Fruit fly (Drosophila melanogaster): ENCODE data around the gene tctn.

The tctn gene

DNA sequence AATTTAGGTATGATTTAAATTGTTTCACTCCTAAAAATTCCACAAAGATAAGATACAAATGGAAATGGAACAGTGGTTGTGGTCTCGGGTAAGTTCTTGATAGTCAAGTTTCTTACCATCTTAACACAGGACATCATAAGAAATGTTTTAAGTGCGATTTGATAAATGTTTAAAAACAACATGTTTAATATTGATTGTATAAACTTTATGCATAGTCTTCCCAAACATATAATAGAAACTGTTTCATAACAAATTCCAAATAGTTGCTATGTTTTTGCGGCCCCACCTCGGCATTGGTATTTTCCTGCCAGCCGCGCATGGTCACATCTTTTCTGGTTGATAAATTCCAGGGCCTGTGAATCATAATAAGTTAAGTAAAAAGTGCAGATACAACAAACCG, 5.6 kb downstream of the tctn start, which contains the start of gene Arpc4 (continued):
- TF ChIP-seq Oli (tag; optimal IDR thresholded peaks at IDR 0.05) (peak; percentile 31), CG14050 (GFP tag; IDR thresholded peaks at IDR 0.05) (peak; percentile 67; the same call in 2 of the 3 replicates), Rx (GFP tag; IDR thresholded peaks at IDR 0.05) (0 out of 2 replicates have a peak, but pooled peaks have one; percentile 30), CG6689 (GFP tag; IDR thresholded peaks at IDR 0.05) (peak; percentile 51), CG1832 (GFP tag; optimal IDR thresholded peaks at IDR 0.05) (no peak), Nf-YC (tag; optimal IDR thresholded peaks at IDR 0.05) (no peak), vvl (GFP tag; IDR thresholded peaks at IDR 0.05) (peak; percentile 91), CG10209 (GFP tag; optimal IDR thresholded peaks at IDR 0.05) (peak; percentile 48), Ravus (GFP tag; IDR thresholded peaks at IDR 0.05) (no peak), Mes4 (GFP tag; optimal IDR thresholded peaks at IDR 0.05) (no peak), bab2 (GFP tag; optimal IDR thresholded peaks at IDR 0.05) (peak; percentile 57), CG10462 (GFP tag; optimal IDR thresholded peaks at IDR 0.05) (no peak), CG30431 (GFP tag; optimal IDR thresholded peaks at IDR 0.05) (peak; percentile 3), luna (GFP tag; optimal IDR thresholded peaks at IDR 0.05) (no peak), twi (tag; optimal IDR thresholded peaks at IDR 0.05) (no peak), CG3847 (GFP tag; IDR thresholded peaks at IDR 0.05) (peak; percentile 68), CG13424 (tag; optimal IDR thresholded peaks at IDR 0.05) (peak; percentile 61), Nf-YA (GFP tag; IDR thresholded peaks at IDR 0.05) (no peak), trh (GFP tag; optimal IDR thresholded peaks at IDR 0.05) (no peak), CG34422 (GFP tag; IDR thresholded peaks at IDR 0.05) (peak; percentile 66; the same call in 2 of the 3 replicates), sim (GFP tag; IDR thresholded peaks at IDR 0.05) (no peak), grau (tag; optimal IDR thresholded peaks at IDR 0.05) (no peak), ssp (GFP tag; IDR thresholded peaks at IDR 0.05) (peak; percentile 57), CG6683 (GFP tag; optimal IDR thresholded peaks at IDR 0.05) (no peak), Sin3A (optimal IDR thresholded peaks at IDR 0.05) (peak; percentile 26), CG17361 (GFP tag; IDR thresholded peaks at IDR 0.05) (no peak; the same call in 1 of the 3 replicates), tin (GFP tag; optimal IDR thresholded peaks at IDR 0.05) (peak; percentile 46), hkb (optimal IDR thresholded peaks at IDR 0.05) (no peak), hkb (GFP tag; IDR thresholded peaks at IDR 0.05) (no peak), corto (GFP tag; optimal IDR thresholded peaks at IDR 0.05) (no peak), CG18262 (tag; optimal IDR thresholded peaks at IDR 0.05) (no peak), CG7786 (GFP tag; optimal IDR thresholded peaks at IDR 0.05) (peak; percentile 53), nerfin-1 (tag; optimal IDR thresholded peaks at IDR 0.05) (peak; percentile 69), az2 (GFP tag; optimal IDR thresholded peaks at IDR 0.05) (peak; percentile 67), CG11560 (tag; IDR thresholded peaks at IDR 0.05) (no peak), CG16779 (GFP tag; IDR thresholded peaks at IDR 0.05) (no peak), CG14667 (GFP tag; IDR thresholded peaks at IDR 0.05) (peak; percentile 39; the same call in 1 of the 2 replicates), CG12942 (GFP tag; optimal IDR thresholded peaks at IDR 0.05) (peak; percentile 37), HHEX (GFP tag; optimal IDR thresholded peaks at IDR 0.05) (no peak), CG10274 (GFP tag; optimal IDR thresholded peaks at IDR 0.05) (no peak), Rfx (GFP tag; IDR thresholded peaks at IDR 0.05) (peak; percentile 82), Vsx1 (GFP tag; optimal IDR thresholded peaks at IDR 0.05) (no peak), chm (GFP tag; IDR thresholded peaks at IDR 0.05) (no peak), en (GFP tag; optimal IDR thresholded peaks at IDR 0.05) (no peak), vnd (GFP tag; IDR thresholded peaks at IDR 0.05; ENCODE audit: partially characterized antibody) (no peak), CG1233 (GFP tag; optimal IDR thresholded peaks at IDR 0.05) (peak; percentile 13), CrebB (tag; optimal IDR thresholded peaks at IDR 0.05) (peak; percentile 21), NC2α (GFP tag; optimal IDR thresholded peaks at IDR 0.05) (no peak), amos (GFP tag; IDR thresholded peaks at IDR 0.05; ENCODE audit: partially characterized antibody) (no peak), CG14710 (tag; optimal IDR thresholded peaks at IDR 0.05) (peak; percentile 72), fd96Cb (tag; optimal IDR thresholded peaks at IDR 0.05) (peak; percentile 47), trem (tag; optimal IDR thresholded peaks at IDR 0.05) (peak; percentile 89), Oaz (GFP tag; IDR thresholded peaks at IDR 0.05) (peak; percentile 72)

All from whole organism, embryonic.